Fruit fly (Drosophila melanogaster): Measurements from ENCODE around the gene CG13445.
A peak's percentile ranks its signal among the peaks of the same experiment; 100 is the strongest.

CG13445 gene

dm6 chr3L:15768947-15769389, 40.3 kb upstream of the CG13445 start (continued):
- TF ChIP-seq CG14667 (GFP tag; IDR thresholded peaks at IDR 0.05), result peak; percentile 27; the same call in 1 of the 2 replicates
- peak; percentile 35 for TF ChIP-seq fd3F (GFP tag; optimal IDR thresholded peaks at IDR 0.05)
- peak; percentile 68 for TF ChIP-seq Sox100B (GFP tag; optimal IDR thresholded peaks at IDR 0.05)
- TF ChIP-seq CG1602 (GFP tag; optimal IDR thresholded peaks at IDR 0.05), result peak; percentile 51
- peak; percentile 61 for TF ChIP-seq Xbp1 (GFP tag; optimal IDR thresholded peaks at IDR 0.05)
- peak; percentile 21 for TF ChIP-seq cwo (GFP tag; optimal IDR thresholded peaks at IDR 0.05)
- peak; percentile 28 for TF ChIP-seq Meics (GFP tag; optimal IDR thresholded peaks at IDR 0.05)
- TF ChIP-seq pros (GFP tag; optimal IDR thresholded peaks at IDR 0.05), result no peak
- 0 out of 3 replicates have a peak, but pooled peaks have one; percentile 50 for TF ChIP-seq CG34422 (GFP tag; IDR thresholded peaks at IDR 0.05)
- peak; percentile 56 for TF ChIP-seq ATbp (GFP tag; optimal IDR thresholded peaks at IDR 0.05)
- TF ChIP-seq CG17612 (GFP tag; IDR thresholded peaks at IDR 0.05), result no peak
- peak; percentile 72 for TF ChIP-seq zf30C (GFP tag; optimal IDR thresholded peaks at IDR 0.05)
- peak; percentile 74 for TF ChIP-seq CG18599 (GFP tag; optimal IDR thresholded peaks at IDR 0.05)
- TF ChIP-seq crol (GFP tag; IDR thresholded peaks at IDR 0.05), result no peak
- TF ChIP-seq CG1529 (GFP tag; optimal IDR thresholded peaks at IDR 0.05), result peak; percentile 38
- peak; percentile 65; the same call in 1 of the 3 replicates for TF ChIP-seq otp (GFP tag; IDR thresholded peaks at IDR 0.05)
- TF ChIP-seq lab (GFP tag; optimal IDR thresholded peaks at IDR 0.05), result peak; percentile 76
- TF ChIP-seq CG5245 (GFP tag; optimal IDR thresholded peaks at IDR 0.05), result peak; percentile 70
- no peak for TF ChIP-seq hb (GFP tag; IDR thresholded peaks at IDR 0.05; ENCODE audit: partially characterized antibody)
- TF ChIP-seq sim (GFP tag; IDR thresholded peaks at IDR 0.05), result 0 out of 2 replicates have a peak, but pooled peaks have one; percentile 42
- TF ChIP-seq CG13123 (GFP tag; optimal IDR thresholded peaks at IDR 0.05), result peak; percentile 14
- peak; percentile 47 for TF ChIP-seq ewg (GFP tag; optimal IDR thresholded peaks at IDR 0.05)
- no peak for TF ChIP-seq CG34376 (GFP tag; optimal IDR thresholded peaks at IDR 0.05)
- peak; percentile 75 for TF ChIP-seq CG2678 (tag; optimal IDR thresholded peaks at IDR 0.05)
- TF ChIP-seq gsb-n (tag; optimal IDR thresholded peaks at IDR 0.05), result peak; percentile 73
- peak; percentile 66 for TF ChIP-seq zen (tag; optimal IDR thresholded peaks at IDR 0.05)
- peak; percentile 21 for TF ChIP-seq nerfin-1 (tag; optimal IDR thresholded peaks at IDR 0.05)
- 0 out of 2 replicates have a peak, but pooled peaks have one; percentile 36 for TF ChIP-seq sens-2 (GFP tag; IDR thresholded peaks at IDR 0.05)
- peak; percentile 29 for TF ChIP-seq BtbVII (GFP tag; optimal IDR thresholded peaks at IDR 0.05)
- TF ChIP-seq esg (GFP tag; conservative IDR thresholded peaks at IDR 0.05), result peak; percentile 27; the same call in 1 of the 2 replicates
- TF ChIP-seq CG9817 (tag; optimal IDR thresholded peaks at IDR 0.05), result no peak
- TF ChIP-seq oc (tag; optimal IDR thresholded peaks at IDR 0.05), result peak; percentile 56
- peak; percentile 14; the same call in 1 of the 2 replicates for TF ChIP-seq E2f2 (GFP tag; IDR thresholded peaks at IDR 0.05)
- peak; percentile 65 for TF ChIP-seq Ptx1 (GFP tag; IDR thresholded peaks at IDR 0.05)
- no peak for TF ChIP-seq CG11085 (GFP tag; IDR thresholded peaks at IDR 0.05)
- TF ChIP-seq jumu (GFP tag; optimal IDR thresholded peaks at IDR 0.05), result no peak
- TF ChIP-seq HLH54F (GFP tag; optimal IDR thresholded peaks at IDR 0.05), result no peak
- no peak for TF ChIP-seq CG33213 (GFP tag; optimal IDR thresholded peaks at IDR 0.05)
- no peak for TF ChIP-seq Bteb2 (GFP tag; optimal IDR thresholded peaks at IDR 0.05)
- TF ChIP-seq row (GFP tag; IDR thresholded peaks at IDR 0.05), result peak; percentile 62
- TF ChIP-seq CG30020 (tag; optimal IDR thresholded peaks at IDR 0.05), result peak; percentile 22
- TF ChIP-seq Deaf1 (tag; optimal IDR thresholded peaks at IDR 0.05), result peak; percentile 49
- peak; percentile 22 for TF ChIP-seq CG8290 (GFP tag; optimal IDR thresholded peaks at IDR 0.05)
- TF ChIP-seq CG8290 (tag; optimal IDR thresholded peaks at IDR 0.05), result no peak
- peak; percentile 7 for TF ChIP-seq Med (GFP tag)
- no peak for TF ChIP-seq br (optimal IDR thresholded peaks at IDR 0.05)
- no peak for TF ChIP-seq CHES-1-like (GFP tag; optimal IDR thresholded peaks at IDR 0.05)
- no peak for TF ChIP-seq CG14050 (GFP tag; IDR thresholded peaks at IDR 0.05)
- TF ChIP-seq CG10462 (GFP tag; optimal IDR thresholded peaks at IDR 0.05), result peak; percentile 32
- TF ChIP-seq CG2129 (GFP tag; IDR thresholded peaks at IDR 0.05; ENCODE audit: partially characterized antibody), result no peak
- TF ChIP-seq CG10431 (GFP tag; optimal IDR thresholded peaks at IDR 0.05), result peak; percentile 47
